Fruit fly (Drosophila melanogaster) Kc167 (cell line): ENCODE results near the gene glob3.

Experiments
- Sin3A ChIP-seq: fragments of >200 bp; optimal IDR thresholded peaks from 2 replicates; lab custom pipeline; 2018; ENCODE audit warnings: missing external identifiers
- h ChIP-seq: fragments of >200 bp; optimal IDR thresholded peaks from 3 replicates; lab custom pipeline; 2018; ENCODE audit warnings: missing external identifiers
- insv ChIP-seq: fragments of >200 bp; optimal IDR thresholded peaks from 3 replicates; lab custom pipeline; 2018; ENCODE audit warnings: missing external identifiers
- psq ChIP-seq: fragments of >200 bp; optimal IDR thresholded peaks from 2 replicates; lab custom pipeline; 2017; ENCODE audit warnings: missing external identifiers
- ttk ChIP-seq: sonication (Bioruptor generic); optimal IDR thresholded peaks from 2 replicates; lab custom pipeline; 2017; ENCODE audit warnings: missing external identifiers

- no peak for TF ChIP-seq h (lab: Kevin White, UChicago)
- TF ChIP-seq ttk (lab: Kevin White, UChicago), result no peak
- TF ChIP-seq psq (lab: Kevin White, UChicago), result no peak
- TF ChIP-seq insv, result no peak
- no peak for TF ChIP-seq Sin3A (lab: Kevin White, UChicago)
Measured at dm6 chr3R:5846570-5847270, 16.9 kb downstream of the glob3 start, which contains the start of gene CG14676.
